Worm (Caenorhabditis elegans): ENCODE measurements around the gene his-16.

his-16 gene

DNA sequence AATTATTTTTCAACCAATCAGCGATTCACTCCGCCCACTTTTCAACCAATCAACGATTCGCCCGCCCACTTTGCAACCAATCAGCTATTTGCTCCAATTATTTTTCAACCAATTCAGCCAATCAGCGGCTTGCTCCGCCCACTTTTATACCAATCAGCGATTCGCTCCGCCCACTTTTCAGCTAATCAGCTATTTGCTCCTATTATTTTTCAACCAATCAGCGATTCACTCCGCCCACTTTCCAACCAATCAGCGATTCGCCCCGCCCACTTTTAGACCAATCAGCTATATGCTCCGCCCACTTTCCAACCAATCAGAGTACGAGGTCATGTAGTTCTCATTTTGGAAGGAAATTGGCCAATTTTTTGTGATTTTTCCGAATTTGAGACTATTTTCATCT, 37.4 kb upstream of the his-16 start:
- TF ChIP-seq atf-7 (tag; optimal IDR thresholded peaks at IDR 0.05) (no peak), tbp1 (GFP tag; optimal IDR thresholded peaks at IDR 0.05) (no peak), C06A6.2 (GFP tag; conservative IDR thresholded peaks at IDR 0.05) (no peak), lin-35 (GFP tag; optimal IDR thresholded peaks at IDR 0.05) (no peak), nfya-2 (GFP tag; IDR thresholded peaks at IDR 0.05) (0 out of 2 replicates have a peak, but pooled peaks have one; percentile 28), ekl-4 (GFP tag; IDR thresholded peaks at IDR 0.05) (no peak), lsy-27 (tag; optimal IDR thresholded peaks at IDR 0.05; ENCODE audit: borderline replicate concordance, insufficient read depth) (no peak), nfyb-1 (GFP tag; IDR thresholded peaks at IDR 0.05) (peak; percentile 97), ceh-27 (GFP tag; optimal IDR thresholded peaks at IDR 0.05) (no peak), athp-1 (tag; optimal IDR thresholded peaks at IDR 0.05) (no peak)

DNA sequence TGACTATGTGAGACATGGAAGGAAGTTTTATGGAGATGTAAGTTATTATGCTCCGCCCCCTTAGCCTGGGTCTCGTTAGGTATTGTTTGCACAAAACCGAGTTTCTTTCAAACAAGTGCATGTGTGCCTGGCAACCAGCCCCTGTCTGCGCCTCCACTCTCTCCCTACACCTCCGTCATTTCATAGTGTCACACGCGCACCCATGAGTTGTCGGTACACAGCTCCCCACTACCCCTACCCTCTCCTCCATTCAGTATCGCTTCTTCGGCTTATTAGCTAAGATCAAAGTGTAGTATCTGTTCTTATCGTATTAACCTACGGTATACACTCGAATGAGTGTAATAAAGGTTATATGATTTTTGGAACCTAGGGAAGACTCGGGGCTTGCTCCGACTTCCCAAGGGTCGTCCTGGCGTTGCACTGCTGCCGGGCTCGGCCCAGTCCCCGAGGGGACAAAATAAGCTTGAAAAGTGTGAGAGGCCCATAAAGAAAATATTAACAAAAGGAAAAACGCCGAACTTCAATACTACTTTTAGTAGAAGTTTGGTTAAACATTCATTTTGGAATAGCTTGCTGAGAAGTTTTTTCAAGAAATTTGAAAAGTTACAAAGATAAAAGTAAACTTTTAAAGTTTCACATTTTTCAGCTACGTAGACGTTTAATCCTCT, 34.7 kb upstream of the his-16 start:
- TF ChIP-seq hmg-20 (GFP tag; IDR thresholded peaks at IDR 0.05), result 0 out of 2 replicates have a peak, but pooled peaks have one; percentile 47
- TF ChIP-seq rcor-1 (GFP tag; IDR thresholded peaks at IDR 0.05), result 0 out of 2 replicates have a peak, but pooled peaks have one; percentile 25
- TF ChIP-seq nhr-80 (tag; optimal IDR thresholded peaks at IDR 0.05), result peak; percentile 2
- TF ChIP-seq F49E8.2 (tag; optimal IDR thresholded peaks at IDR 0.05; ENCODE audit: insufficient read depth), result peak; percentile 70
- peak; percentile 26 for TF ChIP-seq lin-40 (tag; optimal IDR thresholded peaks at IDR 0.05)
- TF ChIP-seq aptf-2 (GFP tag; conservative IDR thresholded peaks at IDR 0.05), result peak; percentile 93
- TF ChIP-seq lin-54 (GFP tag; optimal IDR thresholded peaks at IDR 0.05), result peak; percentile 13
- TF ChIP-seq snpc-1.1 (tag; optimal IDR thresholded peaks at IDR 0.05; ENCODE audit: insufficient read depth), result peak; percentile 87
- TF ChIP-seq die-1 (tag; optimal IDR thresholded peaks at IDR 0.05), result peak; percentile 18
- peak; percentile 25 for TF ChIP-seq xnd-1 (tag; optimal IDR thresholded peaks at IDR 0.05)
- TF ChIP-seq attf-6 (GFP tag; IDR thresholded peaks at IDR 0.05), result peak; percentile 94
- peak; percentile 61 for TF ChIP-seq lsl-1 (GFP tag; optimal IDR thresholded peaks at IDR 0.05)
- TF ChIP-seq nfyb-1 (GFP tag; IDR thresholded peaks at IDR 0.05), result peak; percentile 69; the same call in 1 of the 2 replicates
- peak; percentile 13 for TF ChIP-seq snpc-1.3 (tag; optimal IDR thresholded peaks at IDR 0.05; ENCODE audit: insufficient read depth)
- peak; percentile 60; the same call in 1 of the 2 replicates for TF ChIP-seq ceh-100 (GFP tag; IDR thresholded peaks at IDR 0.05)
- TF ChIP-seq nfya-2 (GFP tag; IDR thresholded peaks at IDR 0.05), result peak; percentile 21; the same call in 1 of the 2 replicates
- peak; percentile 65 for TF ChIP-seq B0336.3 (GFP tag; IDR thresholded peaks at IDR 0.05)
- peak; percentile 63 for TF ChIP-seq tbp1 (GFP tag; optimal IDR thresholded peaks at IDR 0.05)
- TF ChIP-seq ZK185.1 (tag; optimal IDR thresholded peaks at IDR 0.05; ENCODE audit: poor library complexity, severe bottlenecking), result peak; percentile 13
- TF ChIP-seq D2030.7 (GFP tag; IDR thresholded peaks at IDR 0.05), result peak; percentile 84
- peak; percentile 55 for TF ChIP-seq mcd-1 (GFP tag; IDR thresholded peaks at IDR 0.05)
- peak; percentile 84 for TF ChIP-seq snpc-4 (GFP tag; optimal IDR thresholded peaks at IDR 0.05)
- TF ChIP-seq snpc-4 (tag; optimal IDR thresholded peaks at IDR 0.05), result peak; percentile 54 to 97 (median 93)
- 0 out of 2 replicates have a peak, but pooled peaks have one; percentile 67 for TF ChIP-seq Y53G8AR.9 (GFP tag; conservative IDR thresholded peaks at IDR 0.05)
- peak; percentile 10 for TF ChIP-seq ztf-18 (tag; optimal IDR thresholded peaks at IDR 0.05)
- TF ChIP-seq snpc-3.4 (tag; optimal IDR thresholded peaks at IDR 0.05), result peak; percentile 27
- TF ChIP-seq zfh-2 (GFP tag; conservative IDR thresholded peaks at IDR 0.05), result peak; percentile 59
- TF ChIP-seq madf-6 (GFP tag; IDR thresholded peaks at IDR 0.05), result peak; percentile 47; the same call in 1 of the 2 replicates
- peak; percentile 69 for TF ChIP-seq pbrm-1 (GFP tag; IDR thresholded peaks at IDR 0.05)
- TF ChIP-seq let-607 (tag; optimal IDR thresholded peaks at IDR 0.05), result peak in 1 of 2 experiments; percentile 6
- TF ChIP-seq lin-26 (GFP tag; IDR thresholded peaks at IDR 0.05), result peak; percentile 93
- TF ChIP-seq him-1 (tag; optimal IDR thresholded peaks at IDR 0.05), result peak; percentile 58
- peak; percentile 84 for TF ChIP-seq hmg-1.2 (GFP tag; IDR thresholded peaks at IDR 0.05)
- TF ChIP-seq ekl-4 (GFP tag; IDR thresholded peaks at IDR 0.05), result peak; percentile 57; the same call in 1 of the 2 replicates

Data from whole organism, young adult.